Worm (Caenorhabditis elegans): ENCODE results near the gene popl-7.

ce11 chrIV:13327064-13327463 is 43.4 kb upstream of the popl-7 start:
- no peak for TF ChIP-seq unc-62 (GFP tag; optimal IDR thresholded peaks at IDR 0.05)
- no peak for TF ChIP-seq dpl-1 (GFP tag; optimal IDR thresholded peaks at IDR 0.05)
- TF ChIP-seq fos-1 (tag; optimal IDR thresholded peaks at IDR 0.05): no peak
- peak; percentile 39 for TF ChIP-seq jun-1 (tag; optimal IDR thresholded peaks at IDR 0.05)
- TF ChIP-seq fkh-10 (GFP tag; optimal IDR thresholded peaks at IDR 0.05): no peak
- no peak for TF ChIP-seq alr-1 (tag; optimal IDR thresholded peaks at IDR 0.05; ENCODE audit: borderline replicate concordance)
- TF ChIP-seq snpc-4 (tag; optimal IDR thresholded peaks at IDR 0.05): no peak
- TF ChIP-seq lir-3 (tag; optimal IDR thresholded peaks at IDR 0.05; ENCODE audit: poor library complexity): no peak

All from whole organism, L1 larva.